Worm (Caenorhabditis elegans) whole organism, midembryonic: Measurements from ENCODE around the gene cest-3.

Source experiments
- cog-1 ChIP-seq: sonication (generic microtip); optimal IDR thresholded peaks from 2 replicates; lab custom pipeline; 2016; ENCODE audit warnings: missing genetic modification characterization, missing compliant biosample characterization
- flt-1 ChIP-seq: fragments of 200-800 bp; sonication (Bioruptor generic); IDR thresholded peaks from 2 replicates; pipeline ENCODE4 v1.3.6; 2022; ENCODE audit warnings: missing genetic modification characterization, missing compliant biosample characterization
- tab-1 ChIP-seq: fragments of 200-800 bp; sonication (Bioruptor generic); IDR thresholded peaks from 2 replicates; pipeline ENCODE4 v1.3.6; 2022; ENCODE audit warnings: missing genetic modification characterization, missing compliant biosample characterization

DNA sequence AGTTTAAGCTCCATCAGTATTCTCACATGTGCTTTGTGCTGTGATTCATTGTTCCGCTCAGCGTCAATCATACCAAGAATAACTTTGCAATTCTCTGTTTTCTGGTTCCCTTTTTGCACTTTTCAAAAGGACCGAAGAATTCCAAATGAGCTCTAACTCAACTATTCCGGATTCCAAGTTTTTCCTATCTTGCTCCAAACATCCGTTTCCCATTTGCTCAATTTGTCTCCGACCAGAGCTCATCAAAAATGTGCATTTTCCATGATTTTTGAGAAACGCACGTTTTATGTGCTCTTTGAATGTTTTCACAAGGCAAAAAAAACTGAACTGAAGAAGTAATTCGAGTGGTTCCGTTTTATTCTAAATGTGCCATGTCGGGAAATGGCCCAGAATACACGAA, 43.1 kb upstream of the cest-3 start:
- TF ChIP-seq flt-1, result no peak
- no peak for TF ChIP-seq cog-1 (tag; lab: Kevin White, UChicago)
- no peak for TF ChIP-seq tab-1 (GFP tag; lab: Robert Waterston, UW)
